Worm (Caenorhabditis elegans): ENCODE data around the gene slmp-1.
"Not testable (repeated sequence)": the region's sequence is repeated elsewhere in the genome, so short reads cannot be mapped to it uniquely, and the experiment has no call there.

slmp-1 gene

DNA sequence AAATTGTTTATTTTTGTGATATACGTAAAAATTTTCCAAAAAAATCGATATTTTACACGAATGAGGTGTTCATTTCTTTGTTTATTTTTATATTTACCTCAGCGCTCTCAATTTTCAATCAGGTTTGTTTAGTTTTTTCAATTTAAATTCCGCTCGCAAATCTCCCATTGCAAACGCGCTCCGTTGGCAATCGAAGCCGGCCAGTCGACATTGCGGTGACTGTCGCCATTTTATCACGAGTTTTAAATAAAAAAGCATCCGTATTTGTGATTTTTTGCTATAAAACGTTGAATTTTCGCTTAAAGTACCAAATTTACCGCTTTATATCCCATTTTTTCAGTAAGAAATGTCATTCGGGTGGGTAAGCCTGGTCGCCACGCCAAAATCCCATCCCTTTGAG, at the start of gene slmp-1:
slmp-1 (plus strand) TSS at position 335 of the 400 bp plus-strand sequence.
- TF ChIP-seq klf-2 (GFP tag; conservative IDR thresholded peaks at IDR 0.05) (no peak), ztf-29 (GFP tag; IDR thresholded peaks at IDR 0.05) (no peak), tab-1 (GFP tag; IDR thresholded peaks at IDR 0.05) (no peak), cog-1 (tag; optimal IDR thresholded peaks at IDR 0.05) (no peak), ztf-23 (GFP tag; IDR thresholded peaks at IDR 0.05) (no peak)

DNA sequence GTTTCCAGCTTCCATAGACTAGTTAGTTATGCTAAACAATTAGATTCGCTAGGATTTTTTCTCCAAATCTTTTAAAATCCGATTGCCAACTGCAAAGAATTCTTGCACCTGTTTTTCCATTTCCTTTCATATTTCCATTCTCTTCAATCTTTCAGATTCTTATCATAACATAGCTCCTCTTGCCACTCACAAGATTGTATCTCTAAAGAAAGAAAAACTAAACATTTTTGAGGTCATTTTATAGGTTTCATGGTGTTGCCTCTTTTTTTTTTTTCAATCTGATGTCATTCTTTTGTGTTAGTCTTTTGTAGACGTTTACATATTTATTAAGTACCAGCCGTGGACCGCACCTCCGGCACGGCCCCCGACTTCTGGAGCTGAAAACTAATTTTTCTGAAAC, 48.2 kb upstream of the slmp-1 start:
- TF ChIP-seq ref-1 (GFP tag; conservative IDR thresholded peaks at IDR 0.05): no peak
- TF ChIP-seq med-1 (GFP tag; optimal IDR thresholded peaks at IDR 0.05; ENCODE audit: insufficient read depth): no peak
- no peak for TF ChIP-seq T22C8.4 (GFP tag; IDR thresholded peaks at IDR 0.05)
- no peak for TF ChIP-seq flt-1 (GFP tag; IDR thresholded peaks at IDR 0.05)
- TF ChIP-seq klf-2 (GFP tag; conservative IDR thresholded peaks at IDR 0.05): no peak
- TF ChIP-seq cog-1 (tag; optimal IDR thresholded peaks at IDR 0.05): no peak
- TF ChIP-seq tab-1 (GFP tag; IDR thresholded peaks at IDR 0.05): no peak
- TF ChIP-seq ztf-29 (GFP tag; IDR thresholded peaks at IDR 0.05): no peak
- TF ChIP-seq ztf-23 (GFP tag; IDR thresholded peaks at IDR 0.05): no peak

DNA sequence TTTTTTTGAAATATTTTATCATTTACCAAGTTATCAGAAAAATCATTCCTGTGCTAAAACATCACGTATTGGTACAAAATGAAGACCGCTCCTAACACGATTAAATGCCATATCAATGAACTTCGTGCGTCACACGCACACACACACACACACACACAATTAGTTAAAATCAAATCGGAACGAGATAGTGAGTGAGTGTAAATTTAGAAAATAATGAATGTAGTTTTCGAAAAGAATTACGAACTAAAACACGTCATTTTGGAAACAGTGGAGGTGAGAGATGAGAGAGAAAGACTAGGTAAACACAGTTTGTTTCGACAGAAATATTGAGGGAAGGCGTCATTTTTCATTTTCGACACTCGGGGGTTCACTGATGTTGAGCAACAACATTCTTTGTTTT, 46.7 kb upstream of the slmp-1 start:
- TF ChIP-seq tab-1 (GFP tag; IDR thresholded peaks at IDR 0.05) (no peak), cog-1 (tag; optimal IDR thresholded peaks at IDR 0.05) (no peak), ztf-23 (GFP tag; IDR thresholded peaks at IDR 0.05) (no peak), T22C8.4 (GFP tag; IDR thresholded peaks at IDR 0.05) (no peak), klf-2 (GFP tag; conservative IDR thresholded peaks at IDR 0.05) (no peak), ref-1 (GFP tag; conservative IDR thresholded peaks at IDR 0.05) (no peak), ztf-29 (GFP tag; IDR thresholded peaks at IDR 0.05) (no peak), med-1 (GFP tag; optimal IDR thresholded peaks at IDR 0.05; ENCODE audit: insufficient read depth) (no peak), flt-1 (GFP tag; IDR thresholded peaks at IDR 0.05) (no peak)

DNA sequence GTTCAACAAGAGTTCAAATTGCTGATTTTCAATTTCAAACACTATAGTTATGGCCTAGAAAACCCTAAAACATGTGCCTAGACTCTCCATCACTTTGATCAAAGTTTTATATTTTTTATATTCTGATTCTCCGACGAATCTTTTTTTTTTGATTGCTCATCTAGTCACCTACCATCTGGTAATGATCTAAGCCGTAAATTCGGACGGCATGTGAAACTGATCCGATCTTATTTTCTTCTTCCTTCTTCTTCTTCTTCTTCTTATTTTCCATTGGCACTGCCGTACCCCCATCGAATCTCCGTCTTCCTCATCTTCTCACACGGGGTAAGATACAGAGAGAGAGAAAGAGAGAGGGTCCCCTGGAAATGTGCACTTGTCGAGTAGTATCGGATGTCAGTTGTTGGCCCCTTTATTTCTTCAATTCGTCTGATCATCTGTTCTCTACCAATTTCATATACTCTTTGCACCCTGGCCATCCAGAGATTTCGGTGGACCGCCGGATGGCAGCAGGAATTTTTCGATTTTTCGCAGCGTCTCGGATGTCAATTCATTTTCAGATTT, 44.8 kb upstream of the slmp-1 start:
- TF ChIP-seq ztf-29 (GFP tag; IDR thresholded peaks at IDR 0.05): no peak
- no peak for TF ChIP-seq T22C8.4 (GFP tag; IDR thresholded peaks at IDR 0.05)
- no peak for TF ChIP-seq med-1 (GFP tag; optimal IDR thresholded peaks at IDR 0.05; ENCODE audit: insufficient read depth)
- TF ChIP-seq flt-1 (GFP tag; IDR thresholded peaks at IDR 0.05): no peak
- TF ChIP-seq klf-2 (GFP tag; conservative IDR thresholded peaks at IDR 0.05): no peak
- TF ChIP-seq ref-1 (GFP tag; conservative IDR thresholded peaks at IDR 0.05): no peak
- TF ChIP-seq cog-1 (tag; optimal IDR thresholded peaks at IDR 0.05): no peak
- no peak for TF ChIP-seq ztf-23 (GFP tag; IDR thresholded peaks at IDR 0.05)
- TF ChIP-seq tab-1 (GFP tag; IDR thresholded peaks at IDR 0.05): no peak

- TF ChIP-seq tab-1 (GFP tag; IDR thresholded peaks at IDR 0.05); ref-1 (GFP tag; conservative IDR thresholded peaks at IDR 0.05); med-1 (GFP tag; optimal IDR thresholded peaks at IDR 0.05; ENCODE audit: insufficient read depth): not testable (repeated sequence)
Measured at ce11 chrIV:3172510-3172909, 41.0 kb upstream of the slmp-1 start, which contains the start of gene Y67D8B.1. Gene Y67D8B.1, minus strand, starts transcription at chrIV:3172610.

ce11 chrIV:3176067-3176758, 37.3 kb upstream of the slmp-1 start, which contains the start of gene nlp-81:
Gene nlp-81, minus strand, starts transcription at chrIV:3176117.
- no peak for TF ChIP-seq klf-2 (GFP tag; conservative IDR thresholded peaks at IDR 0.05)
- TF ChIP-seq ztf-23 (GFP tag; IDR thresholded peaks at IDR 0.05): peak; percentile 71

DNA sequence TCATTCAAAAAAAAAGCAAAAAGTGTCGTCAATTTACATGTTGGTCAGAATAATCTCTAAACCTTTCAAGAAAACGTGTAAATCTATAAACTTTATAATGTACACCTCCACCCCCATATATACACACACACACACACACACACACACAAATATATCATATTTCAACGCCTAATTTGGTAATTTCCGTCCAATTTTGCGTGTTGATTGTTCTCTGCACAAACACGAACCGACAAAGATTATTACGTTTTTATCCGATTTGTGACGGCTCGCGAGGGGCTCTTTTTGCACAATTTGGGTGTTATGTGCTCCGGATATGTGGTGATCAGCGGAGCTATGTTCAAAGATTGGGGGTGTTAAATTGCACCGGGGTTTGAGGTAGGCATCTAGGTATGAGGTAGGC, 30.6 kb upstream of the slmp-1 start:
- TF ChIP-seq cog-1 (tag; optimal IDR thresholded peaks at IDR 0.05) (no peak), ref-1 (GFP tag; conservative IDR thresholded peaks at IDR 0.05) (no peak), med-1 (GFP tag; optimal IDR thresholded peaks at IDR 0.05; ENCODE audit: insufficient read depth) (no peak), T22C8.4 (GFP tag; IDR thresholded peaks at IDR 0.05) (no peak), klf-2 (GFP tag; conservative IDR thresholded peaks at IDR 0.05) (no peak), flt-1 (GFP tag; IDR thresholded peaks at IDR 0.05) (no peak), ztf-29 (GFP tag; IDR thresholded peaks at IDR 0.05) (no peak), tab-1 (GFP tag; IDR thresholded peaks at IDR 0.05) (no peak), ztf-23 (GFP tag; IDR thresholded peaks at IDR 0.05) (no peak)

ce11 chrIV:3191466-3191865, 22.1 kb upstream of the slmp-1 start, which contains the start of gene Y67D8B.2:
Gene Y67D8B.2, minus strand, starts transcription at chrIV:3191566.
- TF ChIP-seq klf-2 (GFP tag; conservative IDR thresholded peaks at IDR 0.05): no peak
- TF ChIP-seq tab-1 (GFP tag; IDR thresholded peaks at IDR 0.05): no peak
- no peak for TF ChIP-seq cog-1 (tag; optimal IDR thresholded peaks at IDR 0.05)
- TF ChIP-seq med-1 (GFP tag; optimal IDR thresholded peaks at IDR 0.05; ENCODE audit: insufficient read depth): no peak
- no peak for TF ChIP-seq T22C8.4 (GFP tag; IDR thresholded peaks at IDR 0.05)
- TF ChIP-seq ztf-29 (GFP tag; IDR thresholded peaks at IDR 0.05): no peak
- no peak for TF ChIP-seq ztf-23 (GFP tag; IDR thresholded peaks at IDR 0.05)
- TF ChIP-seq flt-1 (GFP tag; IDR thresholded peaks at IDR 0.05): no peak
- no peak for TF ChIP-seq ref-1 (GFP tag; conservative IDR thresholded peaks at IDR 0.05)

DNA sequence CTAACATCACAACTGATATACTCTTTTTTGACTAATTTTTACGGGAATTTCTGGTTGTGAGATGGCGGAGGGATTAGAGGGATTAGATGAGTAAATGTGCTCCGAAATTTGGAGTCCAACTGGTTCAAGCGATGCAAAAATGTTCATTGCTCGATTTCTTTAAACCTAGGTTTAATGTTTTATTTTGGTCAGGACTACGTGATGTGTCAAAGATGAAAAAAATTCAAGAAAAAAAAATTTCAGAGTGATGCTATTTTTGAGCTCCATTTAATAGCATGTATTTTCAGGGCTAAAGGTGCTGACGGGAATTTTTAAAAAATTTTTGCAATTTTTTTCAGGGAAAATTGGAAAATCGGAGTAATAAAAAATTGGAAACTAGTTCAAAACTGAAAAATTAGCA, 17.2 kb upstream of the slmp-1 start:
- TF ChIP-seq ztf-23 (GFP tag; IDR thresholded peaks at IDR 0.05) (no peak), ref-1 (GFP tag; conservative IDR thresholded peaks at IDR 0.05) (no peak), klf-2 (GFP tag; conservative IDR thresholded peaks at IDR 0.05) (no peak), T22C8.4 (GFP tag; IDR thresholded peaks at IDR 0.05) (no peak), ztf-29 (GFP tag; IDR thresholded peaks at IDR 0.05) (no peak), flt-1 (GFP tag; IDR thresholded peaks at IDR 0.05) (no peak), cog-1 (tag; optimal IDR thresholded peaks at IDR 0.05) (no peak), med-1 (GFP tag; optimal IDR thresholded peaks at IDR 0.05; ENCODE audit: insufficient read depth) (no peak), tab-1 (GFP tag; IDR thresholded peaks at IDR 0.05) (no peak)

DNA sequence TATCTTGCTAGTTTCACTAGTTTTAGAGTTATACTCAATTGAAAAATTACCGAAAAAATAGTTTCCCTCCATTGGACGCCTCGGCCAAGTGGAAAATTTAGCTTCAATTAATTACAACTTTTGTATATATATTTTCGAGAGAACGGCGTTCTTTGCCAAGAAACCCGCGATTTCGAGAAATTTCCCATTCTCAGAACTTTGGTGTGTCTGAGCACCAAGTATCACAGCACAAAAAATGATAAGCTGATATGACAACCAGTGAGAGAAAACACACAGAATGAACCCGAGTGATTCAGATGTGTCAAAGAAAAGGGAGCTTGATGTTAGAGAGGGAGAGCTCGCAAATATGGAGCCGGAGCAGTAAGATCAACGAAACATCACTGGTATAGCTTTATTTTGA, 14.5 kb upstream of the slmp-1 start:
- TF ChIP-seq flt-1 (GFP tag; IDR thresholded peaks at IDR 0.05) (no peak), cog-1 (tag; optimal IDR thresholded peaks at IDR 0.05) (no peak), ztf-29 (GFP tag; IDR thresholded peaks at IDR 0.05) (no peak), ref-1 (GFP tag; conservative IDR thresholded peaks at IDR 0.05) (no peak), T22C8.4 (GFP tag; IDR thresholded peaks at IDR 0.05) (no peak), ztf-23 (GFP tag; IDR thresholded peaks at IDR 0.05) (no peak), med-1 (GFP tag; optimal IDR thresholded peaks at IDR 0.05; ENCODE audit: insufficient read depth) (no peak), klf-2 (GFP tag; conservative IDR thresholded peaks at IDR 0.05) (no peak), tab-1 (GFP tag; IDR thresholded peaks at IDR 0.05) (no peak)
